Comparison of ENCODE assay signal across 1 fruit fly cellular context in genomic region chr3R:11449688-11450087, dm6.
TF ChIP-seq lines count a peak whose summit lies in the region.

No protein-coding gene starts in this region.

TF ChIP-seq in whole organism, prepupa, 60 proteins besides CTCF, POLR2A, EP300 and RAD21 (continued from another document):
- TF ChIP-seq fd59A (GFP tag; optimal IDR thresholded peaks at IDR 0.05; lab: Kevin White, UChicago): no peak
- TF ChIP-seq Hr38 (GFP tag; optimal IDR thresholded peaks at IDR 0.05; lab: Kevin White, UChicago): no peak
- TF ChIP-seq CG7368 (GFP tag; optimal IDR thresholded peaks at IDR 0.05; lab: Kevin White, UChicago): no peak
- no peak for TF ChIP-seq Smox (GFP tag; optimal IDR thresholded peaks at IDR 0.05; lab: Kevin White, UChicago)
- TF ChIP-seq CG9139 (GFP tag; optimal IDR thresholded peaks at IDR 0.05; lab: Kevin White, UChicago): peak; percentile 54
- no peak for TF ChIP-seq dsx (GFP tag; optimal IDR thresholded peaks at IDR 0.05; lab: Kevin White, UChicago; ENCODE audit: poor library complexity, severe bottlenecking)
- no peak for TF ChIP-seq Lpt (GFP tag; optimal IDR thresholded peaks at IDR 0.05; lab: Kevin White, UChicago)
- TF ChIP-seq Sox102F (GFP tag; optimal IDR thresholded peaks at IDR 0.05; lab: Kevin White, UChicago): peak; percentile 23
- TF ChIP-seq spab (GFP tag; optimal IDR thresholded peaks at IDR 0.05; lab: Kevin White, UChicago): peak; percentile 17
- peak in 1 of 2 experiments; percentile 58 for TF ChIP-seq ss (GFP tag; optimal IDR thresholded peaks at IDR 0.05; lab: Kevin White, UChicago)
- TF ChIP-seq CG6792 (GFP tag; optimal IDR thresholded peaks at IDR 0.05; lab: Kevin White, UChicago): no peak
- TF ChIP-seq topi (GFP tag; optimal IDR thresholded peaks at IDR 0.05; lab: Kevin White, UChicago): no peak
- no peak for TF ChIP-seq CG8319 (GFP tag; optimal IDR thresholded peaks at IDR 0.05; lab: Kevin White, UChicago)
- no peak for TF ChIP-seq achi (GFP tag; optimal IDR thresholded peaks at IDR 0.05; lab: Kevin White, UChicago)
- no peak for TF ChIP-seq CG4318 (GFP tag; optimal IDR thresholded peaks at IDR 0.05; lab: Kevin White, UChicago)
- no peak for TF ChIP-seq Gug (GFP tag; IDR thresholded peaks at IDR 0.05; lab: Robert Waterston, UW)
- TF ChIP-seq Ets96B (tag; optimal IDR thresholded peaks at IDR 0.05; lab: Kevin White, UChicago): no peak
- no peak for TF ChIP-seq cyc (GFP tag; optimal IDR thresholded peaks at IDR 0.05; lab: Kevin White, UChicago)
- TF ChIP-seq CG6276 (GFP tag; optimal IDR thresholded peaks at IDR 0.05; lab: Kevin White, UChicago): no peak
- no peak for TF ChIP-seq net (GFP tag; optimal IDR thresholded peaks at IDR 0.05; lab: Kevin White, UChicago)
- TF ChIP-seq acj6 (GFP tag; optimal IDR thresholded peaks at IDR 0.05; lab: Kevin White, UChicago): no peak
- no peak for TF ChIP-seq Met (GFP tag; optimal IDR thresholded peaks at IDR 0.05; lab: Kevin White, UChicago)
- TF ChIP-seq CG1621 (tag; optimal IDR thresholded peaks at IDR 0.05; lab: Kevin White, UChicago): no peak
- no peak for TF ChIP-seq CG15336 (GFP tag; IDR thresholded peaks at IDR 0.05; lab: Robert Waterston, UW)
- TF ChIP-seq CG3919 (GFP tag; optimal IDR thresholded peaks at IDR 0.05; lab: Kevin White, UChicago): no peak
- no peak for TF ChIP-seq Sox15 (GFP tag; optimal IDR thresholded peaks at IDR 0.05; lab: Kevin White, UChicago)
- TF ChIP-seq CG32006 (GFP tag; optimal IDR thresholded peaks at IDR 0.05; lab: Kevin White, UChicago): no peak
- no peak for TF ChIP-seq Eip78C (GFP tag; lab: Kevin White, UChicago)
